Fruit fly (Drosophila melanogaster): ENCODE results near the gene SdhD.

Gene SdhD

dm6 chr3R:23724843-23725506 is 35.4 kb downstream of the SdhD start:
- no peak for TF ChIP-seq MTF-1 (GFP tag; optimal IDR thresholded peaks at IDR 0.05; ENCODE audit: borderline replicate concordance)
- TF ChIP-seq sd (tag; optimal IDR thresholded peaks at IDR 0.05): peak; percentile 74
- TF ChIP-seq Fer1 (GFP tag; optimal IDR thresholded peaks at IDR 0.05): no peak
- no peak for TF ChIP-seq nerfin-1 (tag; optimal IDR thresholded peaks at IDR 0.05)
- TF ChIP-seq gro (GFP tag; optimal IDR thresholded peaks at IDR 0.05): peak; percentile 29
- TF ChIP-seq CG10274 (GFP tag; optimal IDR thresholded peaks at IDR 0.05): no peak
- no peak for TF ChIP-seq CG10267 (tag; optimal IDR thresholded peaks at IDR 0.05)
- TF ChIP-seq CG2875 (GFP tag; optimal IDR thresholded peaks at IDR 0.05): no peak
- TF ChIP-seq Pdp1 (GFP tag; optimal IDR thresholded peaks at IDR 0.05): no peak
- peak; percentile 28 for TF ChIP-seq CG15479 (GFP tag; optimal IDR thresholded peaks at IDR 0.05)
- no peak for TF ChIP-seq CG10431 (GFP tag; optimal IDR thresholded peaks at IDR 0.05)
- TF ChIP-seq CG18476 (GFP tag; optimal IDR thresholded peaks at IDR 0.05): no peak
- no peak for TF ChIP-seq emc (GFP tag; optimal IDR thresholded peaks at IDR 0.05)
- peak; percentile 2 for TF ChIP-seq CG15514 (GFP tag; optimal IDR thresholded peaks at IDR 0.05)
- no peak for TF ChIP-seq Aef1 (GFP tag; IDR thresholded peaks at IDR 0.05)
- peak; percentile 8 for TF ChIP-seq CG6813 (GFP tag; optimal IDR thresholded peaks at IDR 0.05)
- no peak for TF ChIP-seq CG6689 (GFP tag; IDR thresholded peaks at IDR 0.05)
- no peak for TF ChIP-seq ash1 (GFP tag; optimal IDR thresholded peaks at IDR 0.05)
- TF ChIP-seq CG6175 (GFP tag; IDR thresholded peaks at IDR 0.05): no peak
- no peak for TF ChIP-seq dan (GFP tag; IDR thresholded peaks at IDR 0.05)
- no peak for TF ChIP-seq pan (optimal IDR thresholded peaks at IDR 0.05)
- TF ChIP-seq pan (GFP tag; optimal IDR thresholded peaks at IDR 0.05 in 1 of 2, IDR thresholded peaks at IDR 0.05 in 1 of 2): no peak
- TF ChIP-seq gfzf (GFP tag; optimal IDR thresholded peaks at IDR 0.05): no peak
- no peak for TF ChIP-seq gsb (GFP tag; IDR thresholded peaks at IDR 0.05)
- peak; percentile 43 for TF ChIP-seq CG10543 (GFP tag; optimal IDR thresholded peaks at IDR 0.05)
- TF ChIP-seq CG14667 (GFP tag; IDR thresholded peaks at IDR 0.05): no peak
- TF ChIP-seq CG6254 (GFP tag; optimal IDR thresholded peaks at IDR 0.05): no peak
- TF ChIP-seq Mrtf (GFP tag; IDR thresholded peaks at IDR 0.05): no peak
- TF ChIP-seq ro (GFP tag; IDR thresholded peaks at IDR 0.05): no peak
- peak; percentile 28 for TF ChIP-seq Med (GFP tag)
- no peak for TF ChIP-seq CG9609 (GFP tag; optimal IDR thresholded peaks at IDR 0.05)
- TF ChIP-seq CG14014 (GFP tag; IDR thresholded peaks at IDR 0.05): no peak
- TF ChIP-seq CG10959 (GFP tag; IDR thresholded peaks at IDR 0.05): no peak
- TF ChIP-seq CG18599 (GFP tag; optimal IDR thresholded peaks at IDR 0.05): no peak
- TF ChIP-seq Side (GFP tag; optimal IDR thresholded peaks at IDR 0.05): no peak
- TF ChIP-seq Nf-YA (GFP tag; IDR thresholded peaks at IDR 0.05): no peak
- no peak for TF ChIP-seq CG7963 (GFP tag; IDR thresholded peaks at IDR 0.05; ENCODE audit: partially characterized antibody)
- no peak for TF ChIP-seq peb (GFP tag; IDR thresholded peaks at IDR 0.05)
- TF ChIP-seq insv (GFP tag; optimal IDR thresholded peaks at IDR 0.05): no peak
- no peak for TF ChIP-seq fd64A (GFP tag; optimal IDR thresholded peaks at IDR 0.05)
- TF ChIP-seq ato (GFP tag; IDR thresholded peaks at IDR 0.05; ENCODE audit: partially characterized antibody): no peak
- no peak for TF ChIP-seq CG6654 (GFP tag; optimal IDR thresholded peaks at IDR 0.05)
- no peak for TF ChIP-seq luna (GFP tag; optimal IDR thresholded peaks at IDR 0.05)
- TF ChIP-seq CG13775 (GFP tag; optimal IDR thresholded peaks at IDR 0.05): no peak
- TF ChIP-seq CG13296 (GFP tag; optimal IDR thresholded peaks at IDR 0.05): no peak
- TF ChIP-seq rib (GFP tag; IDR thresholded peaks at IDR 0.05): peak; percentile 70; the same call in 1 of the 2 replicates
- TF ChIP-seq slou (GFP tag; optimal IDR thresholded peaks at IDR 0.05): no peak
- TF ChIP-seq org-1 (GFP tag; optimal IDR thresholded peaks at IDR 0.05): no peak
- no peak for TF ChIP-seq odd (GFP tag; optimal IDR thresholded peaks at IDR 0.05)
- no peak for TF ChIP-seq CG10654 (GFP tag; optimal IDR thresholded peaks at IDR 0.05)

All from whole organism, embryonic.